Worm (Caenorhabditis elegans) whole organism, L1 larva: Measurements from ENCODE around the gene dsc-1.

Experiments
- efl-3 ChIP-seq: fragments of 200-800 bp; sonication (Bioruptor generic); optimal IDR thresholded peaks from 2 replicates; lab custom pipeline; 2018; ENCODE audit warnings: mild to moderate bottlenecking, missing genetic modification characterization, missing compliant biosample characterization
- egl-13 ChIP-seq: sonication (generic microtip); optimal IDR thresholded peaks from 2 replicates; lab custom pipeline; 2016; ENCODE audit warnings: missing genotype, missing genetic modification reagents, missing genetic modification characterization, missing compliant biosample characterization
- elt-2 ChIP-seq: sonication (generic microtip); optimal IDR thresholded peaks from 2 replicates; lab custom pipeline; 2016; ENCODE audit warnings: missing genetic modification characterization, mild to moderate bottlenecking, inconsistent platforms, missing compliant biosample characterization, missing genetic modification reagents
- fkh-10 ChIP-seq: sonication (generic microtip); optimal IDR thresholded peaks from 2 replicates; lab custom pipeline; 2017; ENCODE audit warnings: missing biosample characterization, missing genetic modification reagents, missing genetic modification characterization
- hpl-2 ChIP-seq: fragments of 150-350 bp; optimal IDR thresholded peaks from 2 replicates; lab custom pipeline; 2014; ENCODE audit warnings: missing biosample characterization, missing genetic modification reagents, missing genetic modification characterization
- lin-14 ChIP-seq: fragments of 200-800 bp; sonication (Bioruptor generic); optimal IDR thresholded peaks from 2 replicates; lab custom pipeline; 2018; ENCODE audit warnings: mild to moderate bottlenecking, missing genetic modification characterization, moderate library complexity, missing compliant biosample characterization
- lir-3 ChIP-seq: sonication (generic microtip); optimal IDR thresholded peaks from 2 replicates; lab custom pipeline; 2016; ENCODE audit warnings: mild to moderate bottlenecking, missing genetic modification characterization, moderate library complexity, missing compliant biosample characterization; ENCODE audit not compliant: poor library complexity
- pag-3 ChIP-seq: sonication (generic microtip); optimal IDR thresholded peaks from 2 replicates; lab custom pipeline; 2017; ENCODE audit warnings: missing genetic modification characterization, mild to moderate bottlenecking, missing compliant biosample characterization, antibody characterized with exemption, borderline replicate concordance; ENCODE audit not compliant: insufficient read depth
- skn-1 ChIP-seq: fragments of 150-350 bp; optimal IDR thresholded peaks from 2 replicates; lab custom pipeline; 2014; ENCODE audit warnings: missing biosample characterization, missing genetic modification characterization
- tbx-2 ChIP-seq: sonication (generic microtip); optimal IDR thresholded peaks from 2 replicates; lab custom pipeline; 2016; ENCODE audit warnings: missing genetic modification characterization, missing compliant biosample characterization
- unc-62 ChIP-seq: fragments of 150-350 bp; optimal IDR thresholded peaks from 2 replicates; lab custom pipeline; 2014; ENCODE audit warnings: missing biosample characterization, missing genetic modification reagents, missing genetic modification characterization
- unc-98 ChIP-seq: fragments of 200-800 bp; sonication (Bioruptor generic); IDR thresholded peaks from 2 replicates; pipeline ENCODE4 v1.3.6; 2022; ENCODE audit warnings: missing genetic modification characterization, missing compliant biosample characterization
- ztf-11 ChIP-seq, 2 experiments: sonication (generic microtip); optimal IDR thresholded peaks; 2 replicates each; lab custom pipeline; 2016 to 2017; ENCODE audit warnings: missing genetic modification characterization in 2 of 2, missing biosample characterization in 1 of 2, missing compliant biosample characterization in 1 of 2

DNA sequence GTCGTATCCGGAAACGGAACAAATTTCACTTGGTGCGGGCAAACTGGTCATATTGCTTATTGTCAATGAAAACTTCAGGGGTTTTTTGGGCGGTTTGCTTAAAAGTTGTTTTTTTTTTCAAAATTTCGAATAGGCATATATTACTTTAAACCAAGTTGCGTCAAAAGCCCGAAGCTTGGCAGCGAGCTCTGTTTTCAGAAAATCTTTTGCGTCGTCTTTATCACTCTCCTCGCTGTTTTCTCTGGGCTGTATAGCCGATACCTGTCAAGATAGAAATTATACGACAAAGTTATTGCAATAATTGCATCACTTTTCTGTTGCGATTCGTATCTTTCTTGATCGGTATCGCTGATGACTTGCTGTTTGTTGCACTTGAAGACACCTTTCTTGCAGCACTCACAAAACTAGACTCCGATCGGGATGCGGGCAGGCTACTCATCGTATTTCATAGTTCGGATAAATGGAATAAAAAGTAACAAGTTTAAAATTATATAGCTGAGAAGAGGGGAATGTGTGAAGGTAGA, 41.5 kb upstream of the dsc-1 start, which contains the start of the genes H40L08.3 and H40L08.9:
- TF ChIP-seq hpl-2 (GFP tag; lab: Kevin White, UChicago) (no peak), pag-3 (no peak), elt-2 (tag; lab: Kevin White, UChicago) (no peak), ztf-11 (tag; optimal IDR thresholded peaks at IDR 0.05; lab: Kevin White, UChicago) (no peak), tbx-2 (no peak), skn-1 (tag; lab: Kevin White, UChicago) (no peak), lin-14 (GFP tag; lab: Kevin White, UChicago) (peak; percentile 21), efl-3 (GFP tag; lab: Kevin White, UChicago) (no peak), unc-62 (GFP tag; lab: Kevin White, UChicago) (no peak), unc-98 (GFP tag; lab: Robert Waterston, UW) (no peak), fkh-10 (GFP tag; lab: Kevin White, UChicago) (no peak), egl-13 (tag; lab: Kevin White, UChicago) (no peak), lir-3 (tag; lab: Kevin White, UChicago) (no peak)
